Fruit fly (Drosophila melanogaster) whole organism, pupa: Measurements from ENCODE around the gene moody.

Experiments used
- CG10348 ChIP-seq: fragments of 200-800 bp; sonication (Bioruptor generic); IDR thresholded peaks from 2 replicates; pipeline ENCODE4 v1.3.6; 2022; ENCODE audit warnings: missing biosample characterization, missing genetic modification characterization
- CG12605 ChIP-seq: fragments of 200-800 bp; sonication (Bioruptor generic); IDR thresholded peaks from 2 replicates; pipeline ENCODE4 v1.3.6; 2022; ENCODE audit warnings: missing biosample characterization, missing genetic modification characterization
- CG13204 ChIP-seq: fragments of 200-800 bp; sonication (Bioruptor generic); optimal IDR thresholded peaks from 2 replicates; lab custom pipeline; 2018; ENCODE audit warnings: missing biosample characterization, mild to moderate bottlenecking, missing genetic modification characterization, moderate library complexity
- CG14655 ChIP-seq: fragments of 200-800 bp; sonication (Bioruptor generic); optimal IDR thresholded peaks from 3 replicates; lab custom pipeline; 2017; ENCODE audit warnings: mild to moderate bottlenecking, missing biosample characterization, missing genetic modification reagents, missing genetic modification characterization
- CG15710 ChIP-seq: fragments of 200-800 bp; sonication (Bioruptor generic); optimal IDR thresholded peaks from 2 replicates; lab custom pipeline; 2018; ENCODE audit warnings: missing biosample characterization, mild to moderate bottlenecking, missing genetic modification characterization, moderate library complexity
- CG17806 ChIP-seq: fragments of 200-800 bp; sonication (Bioruptor generic); optimal IDR thresholded peaks from 2 replicates; lab custom pipeline; 2018; ENCODE audit warnings: missing biosample characterization, mild to moderate bottlenecking, missing genetic modification characterization, moderate library complexity
- CG32121 ChIP-seq: fragments of 200-800 bp; sonication (Bioruptor generic); IDR thresholded peaks from 2 replicates; pipeline ENCODE4 v1.3.6; 2022; ENCODE audit warnings: missing biosample characterization, missing genetic modification characterization
- CG34367 ChIP-seq: fragments of 200-800 bp; sonication (Bioruptor generic); optimal IDR thresholded peaks from 2 replicates; lab custom pipeline; 2018; ENCODE audit warnings: missing biosample characterization, mild to moderate bottlenecking, missing genetic modification characterization
- CG4496 ChIP-seq: fragments of 200-800 bp; sonication (Bioruptor generic); IDR thresholded peaks from 3 replicates; pipeline ENCODE4 v1.3.6; 2022; ENCODE audit warnings: missing biosample characterization, missing genetic modification characterization
- CG8159 ChIP-seq: fragments of 200-800 bp; sonication (Bioruptor generic); optimal IDR thresholded peaks from 3 replicates; lab custom pipeline; 2018; ENCODE audit warnings: missing biosample characterization, mild to moderate bottlenecking, missing genetic modification characterization, moderate library complexity
- CG8301 ChIP-seq: fragments of 200-800 bp; sonication (Bioruptor generic); optimal IDR thresholded peaks from 2 replicates; lab custom pipeline; 2018; ENCODE audit warnings: missing biosample characterization, mild to moderate bottlenecking, missing genetic modification characterization
- CG9948 ChIP-seq: fragments of 200-800 bp; sonication (Bioruptor generic); optimal IDR thresholded peaks from 2 replicates; lab custom pipeline; 2018; ENCODE audit warnings: missing biosample characterization, mild to moderate bottlenecking, missing genetic modification characterization, moderate library complexity
- D1 ChIP-seq: fragments of 200-800 bp; sonication (Bioruptor generic); optimal IDR thresholded peaks from 2 replicates; lab custom pipeline; 2018; ENCODE audit warnings: missing biosample characterization, mild to moderate bottlenecking, missing genetic modification characterization, moderate library complexity
- EcR ChIP-seq: fragments of 200-800 bp; sonication (Bioruptor generic); optimal IDR thresholded peaks from 3 replicates; lab custom pipeline; 2019; ENCODE audit warnings: missing biosample characterization, missing genetic modification characterization, mild to moderate bottlenecking, moderate library complexity, missing genetic modification reagents
- Ets98B ChIP-seq: fragments of 200-800 bp; sonication (Bioruptor generic); IDR thresholded peaks from 2 replicates; pipeline ENCODE4 v1.3.6; 2022; ENCODE audit warnings: missing biosample characterization, missing genetic modification characterization
- Pif1A ChIP-seq: fragments of 200-800 bp; sonication (Bioruptor generic); optimal IDR thresholded peaks from 3 replicates; lab custom pipeline; 2016; ENCODE audit warnings: missing biosample characterization, missing genetic modification characterization
- Pif1B ChIP-seq: fragments of 200-800 bp; sonication (Bioruptor generic); optimal IDR thresholded peaks from 3 replicates; lab custom pipeline; 2016; ENCODE audit warnings: missing biosample characterization, missing genetic modification characterization
- Snoo ChIP-seq: fragments of 200-800 bp; sonication (Bioruptor generic); optimal IDR thresholded peaks from 3 replicates; lab custom pipeline; 2017; ENCODE audit warnings: missing biosample characterization, mild to moderate bottlenecking, missing genetic modification characterization, inconsistent platforms
- fd96Ca ChIP-seq: fragments of 200-800 bp; sonication (Bioruptor generic); IDR thresholded peaks from 3 replicates; pipeline ENCODE4 v1.3.6; 2022; ENCODE audit warnings: missing biosample characterization, missing genetic modification characterization
- gl ChIP-seq: fragments of 200-800 bp; sonication (Bioruptor generic); optimal IDR thresholded peaks from 2 replicates; lab custom pipeline; 2018; ENCODE audit warnings: missing biosample characterization, mild to moderate bottlenecking, missing genetic modification characterization
- rn ChIP-seq: fragments of 200-800 bp; sonication (Bioruptor generic); IDR thresholded peaks from 2 replicates; pipeline ENCODE4 v1.3.6; 2022; ENCODE audit warnings: missing biosample characterization, missing genetic modification characterization

moody gene

dm6 chrX:2037605-2038004 lies 12.3 kb downstream of the moody start:
- no peak for TF ChIP-seq CG10348 (GFP tag; lab: Robert Waterston, UW)
- no peak for TF ChIP-seq fd96Ca
- no peak for TF ChIP-seq rn
- no peak for TF ChIP-seq CG12605 (GFP tag; lab: Robert Waterston, UW)
- no peak for TF ChIP-seq Pif1A (GFP tag; lab: Kevin White, UChicago)

- TF ChIP-seq gl (no peak), CG17806 (tag; lab: Kevin White, UChicago) (no peak), CG34367 (tag; lab: Kevin White, UChicago) (no peak), Pif1A (GFP tag; lab: Kevin White, UChicago) (peak; percentile 19), CG15710 (no peak), D1 (no peak), CG12605 (GFP tag; lab: Robert Waterston, UW) (no peak), CG14655 (peak; percentile 63), CG8159 (tag; lab: Kevin White, UChicago) (no peak), CG8301 (tag; lab: Kevin White, UChicago) (peak; percentile 52), CG10348 (GFP tag; lab: Robert Waterston, UW) (no peak), CG9948 (tag; lab: Kevin White, UChicago) (no peak), Snoo (tag; lab: Kevin White, UChicago) (no peak), Pif1B (GFP tag; lab: Kevin White, UChicago) (peak; percentile 1)
These were observed 13.0 kb downstream of the moody start for dm6 chrX:2036800-2037488.

dm6 chrX:2036383-2036782 lies 13.5 kb downstream of the moody start:
- TF ChIP-seq CG12605 (GFP tag; lab: Robert Waterston, UW) (0 out of 2 replicates have a peak, but pooled peaks have one; percentile 8), EcR (no peak), CG13204 (GFP tag; lab: Kevin White, UChicago) (peak; percentile 99), fd96Ca (0 out of 3 replicates have a peak, but pooled peaks have one; percentile 5), Snoo (tag; lab: Kevin White, UChicago) (no peak), CG9948 (tag; lab: Kevin White, UChicago) (no peak), Ets98B (GFP tag; lab: Robert Waterston, UW) (peak; percentile 50; the same call in 1 of the 2 replicates), CG8159 (tag; lab: Kevin White, UChicago) (no peak), gl (no peak), Pif1A (GFP tag; lab: Kevin White, UChicago) (no peak), CG32121 (GFP tag; lab: Robert Waterston, UW) (0 out of 2 replicates have a peak, but pooled peaks have one; percentile 34), CG34367 (tag; lab: Kevin White, UChicago) (no peak), CG17806 (tag; lab: Kevin White, UChicago) (no peak), CG4496 (GFP tag; lab: Robert Waterston, UW) (peak; percentile 80), Pif1B (GFP tag; lab: Kevin White, UChicago) (no peak), rn (no peak), D1 (no peak), CG14655 (no peak), CG15710 (no peak), CG10348 (GFP tag; lab: Robert Waterston, UW) (no peak), CG8301 (tag; lab: Kevin White, UChicago) (no peak)

- no peak for TF ChIP-seq rn
- no peak for TF ChIP-seq CG13204 (GFP tag; lab: Kevin White, UChicago)
- no peak for TF ChIP-seq D1
- no peak for TF ChIP-seq CG12605 (GFP tag; lab: Robert Waterston, UW)
- TF ChIP-seq CG32121 (GFP tag; lab: Robert Waterston, UW) = 0 out of 2 replicates have a peak, but pooled peaks have one; percentile 11
These were observed 17.0 kb downstream of the moody start for dm6 chrX:2032821-2033436.

dm6 chrX:2032160-2032801 lies 17.6 kb downstream of the moody start:
- TF ChIP-seq D1 = no peak
- TF ChIP-seq EcR = peak; percentile 61
- no peak for TF ChIP-seq CG34367 (tag; lab: Kevin White, UChicago)
- no peak for TF ChIP-seq Pif1A (GFP tag; lab: Kevin White, UChicago)
- no peak for TF ChIP-seq CG17806 (tag; lab: Kevin White, UChicago)
- TF ChIP-seq CG14655 = peak; percentile 6
- TF ChIP-seq CG15710 = no peak
- peak; percentile 35 for TF ChIP-seq CG8301 (tag; lab: Kevin White, UChicago)
- TF ChIP-seq CG10348 (GFP tag; lab: Robert Waterston, UW) = no peak
- TF ChIP-seq CG8159 (tag; lab: Kevin White, UChicago) = no peak
- TF ChIP-seq CG32121 (GFP tag; lab: Robert Waterston, UW) = no peak
- TF ChIP-seq CG13204 (GFP tag; lab: Kevin White, UChicago) = no peak
- TF ChIP-seq, all 21 proteins: peak for 3

DNA sequence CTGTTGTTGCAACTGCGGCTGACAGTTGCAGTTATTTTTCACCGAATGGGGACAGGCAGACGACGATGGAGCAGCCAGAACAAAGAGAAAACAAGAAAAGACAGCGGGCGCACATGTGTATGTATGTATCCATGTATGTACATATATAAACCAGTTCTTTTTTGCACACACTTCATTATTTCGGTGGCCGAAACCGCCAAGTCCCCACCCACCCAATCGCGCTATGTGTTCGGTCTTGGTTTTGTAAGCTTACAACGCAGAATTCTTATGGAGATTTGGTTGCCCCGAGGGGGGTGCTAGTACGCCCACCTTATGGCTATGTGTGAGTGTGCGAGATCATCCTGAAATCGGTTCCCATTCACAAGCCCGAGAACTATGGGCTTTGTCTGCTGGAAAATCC lies 18.6 kb downstream of the moody start:
- TF ChIP-seq CG13204 (GFP tag; lab: Kevin White, UChicago) (peak; percentile 26), gl (no peak)
